Worm (Caenorhabditis elegans) whole organism, L1 larva: ENCODE measurements around the gene Y75B8A.44.

Source experiments
- C16A3.4 ChIP-seq: fragments of 150-350 bp; optimal IDR thresholded peaks from 2 replicates; lab custom pipeline; 2014; ENCODE audit warnings: missing biosample characterization, missing genetic modification characterization
- aha-1 ChIP-seq: fragments of 150-350 bp; optimal IDR thresholded peaks from 2 replicates; lab custom pipeline; 2014; ENCODE audit warnings: missing biosample characterization, missing genetic modification characterization
- blmp-1 ChIP-seq: fragments of 150-350 bp; optimal IDR thresholded peaks from 2 replicates; lab custom pipeline; 2014; ENCODE audit warnings: missing biosample characterization, missing genetic modification characterization
- ceh-8 ChIP-seq: fragments of 200-800 bp; sonication (Bioruptor generic); optimal IDR thresholded peaks from 2 replicates; lab custom pipeline; 2018; ENCODE audit warnings: mild to moderate bottlenecking, missing genetic modification characterization, moderate library complexity, missing compliant biosample characterization
- ceh-88 ChIP-seq: fragments of 200-800 bp; sonication (Bioruptor generic); IDR thresholded peaks from 2 replicates; pipeline ENCODE4 v1.3.6; 2022; ENCODE audit warnings: missing genetic modification characterization, missing compliant biosample characterization
- ceh-90 ChIP-seq: sonication (generic microtip); optimal IDR thresholded peaks from 2 replicates; lab custom pipeline; 2016; ENCODE audit warnings: missing genetic modification characterization, missing compliant biosample characterization
- elt-2 ChIP-seq: sonication (generic microtip); optimal IDR thresholded peaks from 2 replicates; lab custom pipeline; 2016; ENCODE audit warnings: missing genetic modification characterization, mild to moderate bottlenecking, inconsistent platforms, missing compliant biosample characterization, missing genetic modification reagents
- fkh-4 ChIP-seq: sonication (generic microtip); optimal IDR thresholded peaks from 2 replicates; lab custom pipeline; 2016; ENCODE audit warnings: missing compliant biosample characterization, missing genetic modification characterization, borderline replicate concordance
- fos-1 ChIP-seq: fragments of 150-350 bp; optimal IDR thresholded peaks from 2 replicates; lab custom pipeline; 2014; ENCODE audit warnings: missing biosample characterization, missing genetic modification characterization
- grh-1 ChIP-seq: fragments of 200-800 bp; sonication (Bioruptor generic); IDR thresholded peaks from 2 replicates; pipeline ENCODE4 v1.3.6; 2022; ENCODE audit warnings: missing genetic modification reagents, missing genetic modification characterization, missing compliant biosample characterization
- hlh-17 ChIP-seq: fragments of 200-800 bp; sonication (Bioruptor generic); optimal IDR thresholded peaks from 2 replicates; lab custom pipeline; 2018; ENCODE audit warnings: missing genetic modification characterization, mild to moderate bottlenecking, missing compliant biosample characterization, moderate library complexity, borderline replicate concordance
- hlh-4 ChIP-seq: sonication (generic microtip); optimal IDR thresholded peaks from 2 replicates; lab custom pipeline; 2016; ENCODE audit warnings: mild to moderate bottlenecking, missing genetic modification characterization, missing compliant biosample characterization
- irx-1 ChIP-seq: sonication (generic microtip); optimal IDR thresholded peaks from 2 replicates; lab custom pipeline; 2016; ENCODE audit warnings: missing genetic modification characterization, missing compliant biosample characterization
- isw-1 ChIP-seq: fragments of 200-800 bp; sonication (Bioruptor generic); IDR thresholded peaks from 2 replicates; pipeline ENCODE4 v1.3.6; 2022; ENCODE audit warnings: missing genetic modification characterization, missing compliant biosample characterization
- jun-1 ChIP-seq: fragments of 150-350 bp; optimal IDR thresholded peaks from 2 replicates; lab custom pipeline; 2014; ENCODE audit warnings: missing biosample characterization, missing genetic modification reagents, missing genetic modification characterization
- lin-14 ChIP-seq: fragments of 200-800 bp; sonication (Bioruptor generic); optimal IDR thresholded peaks from 2 replicates; lab custom pipeline; 2018; ENCODE audit warnings: mild to moderate bottlenecking, missing genetic modification characterization, moderate library complexity, missing compliant biosample characterization
- mdl-1 ChIP-seq, 2 experiments: fragments of 150-350 bp; optimal IDR thresholded peaks; 2 replicates each; lab custom pipeline; 2014 to 2017; ENCODE audit warnings: missing biosample characterization in 2 of 2, missing genetic modification characterization in 2 of 2, inconsistent platforms in 1 of 2
- mef-2 ChIP-seq: fragments of 150-350 bp; optimal IDR thresholded peaks from 2 replicates; lab custom pipeline; 2014; ENCODE audit warnings: missing biosample characterization, missing genetic modification characterization
- nhr-11 ChIP-seq: fragments of 150-350 bp; optimal IDR thresholded peaks from 2 replicates; lab custom pipeline; 2014; ENCODE audit warnings: missing biosample characterization, missing genetic modification characterization
- nhr-12 ChIP-seq: sonication (generic microtip); optimal IDR thresholded peaks from 2 replicates; lab custom pipeline; 2017; ENCODE audit warnings: missing biosample characterization, missing genetic modification characterization
- nhr-20 ChIP-seq: sonication (generic microtip); optimal IDR thresholded peaks from 2 replicates; lab custom pipeline; 2016; ENCODE audit warnings: mild to moderate bottlenecking, missing genetic modification characterization, missing compliant biosample characterization
- nhr-237 ChIP-seq: fragments of 150-350 bp; optimal IDR thresholded peaks from 2 replicates; lab custom pipeline; 2014; ENCODE audit warnings: missing biosample characterization, missing genetic modification characterization
- nhr-47 ChIP-seq: sonication (generic microtip); optimal IDR thresholded peaks from 2 replicates; lab custom pipeline; 2016; ENCODE audit warnings: mild to moderate bottlenecking, missing genetic modification characterization, moderate library complexity, missing compliant biosample characterization
- nhr-76 ChIP-seq: sonication (generic microtip); optimal IDR thresholded peaks from 2 replicates; lab custom pipeline; 2017; ENCODE audit warnings: missing biosample characterization, missing genetic modification characterization
- nhr-85 ChIP-seq: sonication (generic microtip); peaks from one replicate; lab custom pipeline; 2016; ENCODE audit warnings: missing genetic modification characterization, inconsistent platforms, missing compliant biosample characterization
- nhr-90 ChIP-seq: sonication (generic microtip); optimal IDR thresholded peaks from 2 replicates; lab custom pipeline; 2016; ENCODE audit warnings: mild to moderate bottlenecking, missing genetic modification characterization, missing compliant biosample characterization; ENCODE audit not compliant: poor library complexity
- pax-3 ChIP-seq: fragments of 200-800 bp; sonication (Bioruptor generic); optimal IDR thresholded peaks from 2 replicates; lab custom pipeline; 2018; ENCODE audit warnings: mild to moderate bottlenecking, missing genetic modification characterization, moderate library complexity, missing compliant biosample characterization
- pqm-1 ChIP-seq: sonication (generic microtip); optimal IDR thresholded peaks from 3 replicates; lab custom pipeline; 2017; ENCODE audit warnings: missing biosample characterization, missing genetic modification characterization
- rnt-1 ChIP-seq: sonication (generic microtip); optimal IDR thresholded peaks from 2 replicates; lab custom pipeline; 2016; ENCODE audit warnings: mild to moderate bottlenecking, missing genetic modification characterization, moderate library complexity, missing compliant biosample characterization
- snpc-4 ChIP-seq: fragments of 150-350 bp; optimal IDR thresholded peaks from 2 replicates; lab custom pipeline; 2014; ENCODE audit warnings: missing biosample characterization, missing genetic modification characterization
- snu-23 ChIP-seq: sonication (generic microtip); optimal IDR thresholded peaks from 2 replicates; lab custom pipeline; 2016; ENCODE audit warnings: missing genetic modification characterization, missing compliant biosample characterization
- sup-37 ChIP-seq: fragments of 200-800 bp; sonication (Bioruptor generic); optimal IDR thresholded peaks from 2 replicates; lab custom pipeline; 2018; ENCODE audit warnings: mild to moderate bottlenecking, missing genetic modification characterization, missing compliant biosample characterization
- swsn-7 ChIP-seq: sonication (generic microtip); optimal IDR thresholded peaks from 2 replicates; lab custom pipeline; 2016; ENCODE audit warnings: missing genetic modification characterization, missing compliant biosample characterization
- tbx-2 ChIP-seq: sonication (generic microtip); optimal IDR thresholded peaks from 2 replicates; lab custom pipeline; 2016; ENCODE audit warnings: missing genetic modification characterization, missing compliant biosample characterization
- tlp-1 ChIP-seq: fragments of 150-350 bp; optimal IDR thresholded peaks from 2 replicates; lab custom pipeline; 2014; ENCODE audit warnings: missing biosample characterization, missing genetic modification characterization
- unc-30 ChIP-seq: sonication (generic microtip); optimal IDR thresholded peaks from 2 replicates; lab custom pipeline; 2017; ENCODE audit warnings: missing biosample characterization, missing genetic modification characterization
- unc-62 ChIP-seq: fragments of 150-350 bp; optimal IDR thresholded peaks from 2 replicates; lab custom pipeline; 2014; ENCODE audit warnings: missing biosample characterization, missing genetic modification reagents, missing genetic modification characterization
- unc-86 ChIP-seq: sonication (generic microtip); optimal IDR thresholded peaks from 2 replicates; lab custom pipeline; 2016; ENCODE audit warnings: missing genetic modification characterization, missing compliant biosample characterization
- unc-98 ChIP-seq: fragments of 200-800 bp; sonication (Bioruptor generic); IDR thresholded peaks from 2 replicates; pipeline ENCODE4 v1.3.6; 2022; ENCODE audit warnings: missing genetic modification characterization, missing compliant biosample characterization
- vab-15 ChIP-seq: sonication (generic microtip); optimal IDR thresholded peaks from 2 replicates; lab custom pipeline; 2017; ENCODE audit warnings: missing genotype, mild to moderate bottlenecking, missing genetic modification characterization, missing compliant biosample characterization
- zag-1 ChIP-seq: fragments of 150-350 bp; optimal IDR thresholded peaks from 2 replicates; lab custom pipeline; 2014; ENCODE audit warnings: missing biosample characterization, missing genetic modification characterization
- ztf-11 ChIP-seq, 2 experiments: sonication (generic microtip); optimal IDR thresholded peaks; 2 replicates each; lab custom pipeline; 2016 to 2017; ENCODE audit warnings: missing genetic modification characterization in 2 of 2, missing biosample characterization in 1 of 2, missing compliant biosample characterization in 1 of 2

The Y75B8A.44 gene

ce11 chrIII:12159208-12159607 is 35.1 kb upstream of the Y75B8A.44 start:
- TF ChIP-seq nhr-237 = no peak
- no peak for TF ChIP-seq ceh-90 (tag; lab: Kevin White, UChicago)
- no peak for TF ChIP-seq fkh-4
- no peak for TF ChIP-seq pqm-1 (tag; lab: Kevin White, UChicago)
- no peak for TF ChIP-seq nhr-90 (tag; lab: Kevin White, UChicago)
- no peak for TF ChIP-seq swsn-7 (tag; lab: Kevin White, UChicago)
- TF ChIP-seq nhr-11 (tag; lab: Kevin White, UChicago) = no peak
- TF ChIP-seq nhr-47 (tag; lab: Kevin White, UChicago) = no peak
- no peak for TF ChIP-seq unc-86
- no peak for TF ChIP-seq jun-1
- no peak for TF ChIP-seq unc-30
- TF ChIP-seq aha-1 (tag; lab: Kevin White, UChicago) = no peak
- TF ChIP-seq ceh-8 (GFP tag; lab: Kevin White, UChicago) = no peak
- TF ChIP-seq pax-3 = no peak
- TF ChIP-seq isw-1 (GFP tag; lab: Robert Waterston, UW) = no peak
- no peak for TF ChIP-seq sup-37
- no peak for TF ChIP-seq vab-15 (tag; lab: Kevin White, UChicago)
- TF ChIP-seq hlh-4 = no peak

DNA sequence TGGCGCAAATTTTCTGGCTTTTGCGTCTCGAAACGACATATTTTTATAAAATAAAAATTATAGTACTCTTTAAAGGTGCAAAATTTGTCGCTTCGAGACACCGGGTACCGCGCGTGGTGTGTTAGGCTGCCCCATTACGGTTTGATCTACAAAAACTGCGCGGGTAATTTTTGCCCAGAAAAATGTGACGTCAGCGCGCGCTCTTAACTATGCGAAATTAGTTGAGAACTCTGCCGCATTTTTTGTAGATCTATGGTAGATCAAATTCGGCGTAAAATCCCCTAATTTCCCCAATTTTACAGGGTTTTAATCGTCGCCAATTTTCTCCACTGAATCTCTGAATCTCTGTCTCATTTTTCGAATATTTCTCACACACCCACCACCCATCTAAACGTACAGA is 33.8 kb upstream of the Y75B8A.44 start, which contains the start of gene Y75B8A.8:
Y75B8A.8 (plus strand) TSS at position 301 of the 400 bp plus-strand sequence.
- TF ChIP-seq unc-86 (no peak), ztf-11 (tag; optimal IDR thresholded peaks at IDR 0.05; lab: Kevin White, UChicago) (no peak), unc-98 (GFP tag; lab: Robert Waterston, UW) (no peak), C16A3.4 (tag; lab: Kevin White, UChicago) (no peak), grh-1 (no peak), rnt-1 (tag; lab: Kevin White, UChicago) (no peak), mdl-1 (tag; optimal IDR thresholded peaks at IDR 0.05; lab: Kevin White, UChicago) (no peak), tbx-2 (no peak), ceh-90 (tag; lab: Kevin White, UChicago) (no peak), nhr-90 (tag; lab: Kevin White, UChicago) (no peak), ceh-88 (GFP tag; lab: Robert Waterston, UW) (no peak), nhr-85 (tag; lab: Kevin White, UChicago) (no peak)

DNA sequence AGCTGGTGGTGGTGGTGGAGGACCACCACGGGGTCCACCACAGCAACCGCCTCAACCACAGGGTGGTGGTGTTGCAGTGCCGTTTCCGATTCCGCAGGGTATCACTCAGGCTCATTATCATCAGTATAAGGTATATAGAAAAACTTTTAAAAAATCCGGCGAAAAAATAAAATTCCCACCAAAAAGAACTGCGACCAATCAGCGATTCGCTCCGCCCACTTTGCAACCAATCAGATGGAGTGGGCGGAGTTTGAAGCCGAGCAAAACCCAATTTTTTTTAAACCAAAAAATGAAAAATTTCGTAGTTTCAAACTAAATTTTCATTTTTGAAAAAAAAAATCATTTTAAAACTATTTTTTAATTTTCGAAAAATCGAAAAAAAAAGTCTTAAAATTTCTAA is 33.4 kb upstream of the Y75B8A.44 start:
- TF ChIP-seq ztf-11 (tag; optimal IDR thresholded peaks at IDR 0.05; lab: Kevin White, UChicago) (no peak), isw-1 (GFP tag; lab: Robert Waterston, UW) (no peak), rnt-1 (tag; lab: Kevin White, UChicago) (no peak), lin-14 (no peak), unc-86 (no peak), nhr-11 (tag; lab: Kevin White, UChicago) (no peak), tbx-2 (no peak), elt-2 (tag; lab: Kevin White, UChicago) (no peak), snu-23 (GFP tag; lab: Kevin White, UChicago) (no peak), unc-62 (GFP tag; lab: Kevin White, UChicago) (no peak), mef-2 (tag; lab: Kevin White, UChicago) (no peak), hlh-17 (GFP tag; lab: Kevin White, UChicago) (no peak)

DNA sequence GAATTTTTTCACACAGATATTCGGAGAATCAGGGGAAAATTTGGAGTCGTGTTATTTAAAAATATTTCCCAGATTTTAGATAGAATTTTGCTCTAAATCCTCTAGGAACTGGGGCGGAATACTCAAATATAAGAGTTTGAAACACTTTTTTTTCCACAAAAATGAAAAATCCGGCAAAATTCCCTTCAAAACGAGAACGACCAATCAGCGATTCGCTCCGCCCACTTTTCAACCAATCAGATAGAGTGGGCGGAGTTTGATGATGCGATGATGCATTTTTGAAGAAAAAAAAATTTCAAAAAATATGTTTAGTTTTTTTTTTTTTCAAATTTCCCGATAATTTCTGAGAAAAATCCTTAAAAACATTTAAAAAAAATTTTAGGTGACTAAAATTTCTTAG is 29.9 kb upstream of the Y75B8A.44 start:
- TF ChIP-seq snpc-4 (tag; lab: Kevin White, UChicago) (no peak), rnt-1 (tag; lab: Kevin White, UChicago) (no peak), tlp-1 (no peak), fos-1 (no peak), nhr-76 (tag; lab: Kevin White, UChicago) (no peak), unc-62 (GFP tag; lab: Kevin White, UChicago) (no peak), C16A3.4 (tag; lab: Kevin White, UChicago) (no peak), nhr-20 (tag; lab: Kevin White, UChicago) (no peak), blmp-1 (no peak), nhr-12 (tag; lab: Kevin White, UChicago) (no peak), tbx-2 (no peak), zag-1 (no peak), irx-1 (no peak), pax-3 (no peak), nhr-237 (no peak), ceh-90 (tag; lab: Kevin White, UChicago) (no peak), isw-1 (GFP tag; lab: Robert Waterston, UW) (no peak)
